Worm (Caenorhabditis elegans): Measurements from ENCODE around the gene fln-1.
A peak's percentile ranks its signal among the peaks of the same experiment; 100 is the strongest.

The fln-1 gene

DNA sequence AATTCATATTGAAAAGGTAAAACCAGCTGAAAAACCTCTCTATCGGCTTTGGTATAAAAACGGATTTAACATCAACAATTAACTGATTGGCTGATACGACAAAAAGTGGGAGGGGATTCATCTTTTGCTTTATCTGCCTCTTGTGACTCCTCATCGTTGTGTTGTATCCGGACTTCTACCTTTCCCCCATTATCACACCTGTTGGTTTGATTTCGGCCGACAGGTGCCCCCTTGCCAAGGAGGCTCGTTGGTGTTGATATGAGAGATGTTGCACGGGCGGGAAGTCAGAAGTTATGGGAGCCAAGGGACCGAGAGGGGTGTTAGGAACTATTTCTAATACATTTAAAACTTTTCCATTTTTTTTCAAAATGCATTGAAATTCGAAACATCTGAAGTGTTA is 61.3 kb downstream of the fln-1 start:
- TF ChIP-seq let-526 (GFP tag; IDR thresholded peaks at IDR 0.05) (no peak), aptf-3 (GFP tag; IDR thresholded peaks at IDR 0.05) (no peak), attf-5 (GFP tag; optimal IDR thresholded peaks at IDR 0.05) (no peak), ekl-4 (GFP tag; IDR thresholded peaks at IDR 0.05) (no peak), die-1 (tag; optimal IDR thresholded peaks at IDR 0.05) (no peak), F22D6.2 (tag; optimal IDR thresholded peaks at IDR 0.05) (no peak), nhr-80 (tag; optimal IDR thresholded peaks at IDR 0.05) (no peak), snpc-1.1 (tag; optimal IDR thresholded peaks at IDR 0.05; ENCODE audit: insufficient read depth) (no peak), nhr-27 (tag; optimal IDR thresholded peaks at IDR 0.05) (no peak), hmg-20 (GFP tag; IDR thresholded peaks at IDR 0.05) (no peak), ceh-100 (GFP tag; IDR thresholded peaks at IDR 0.05) (no peak), pha-4 (tag; optimal IDR thresholded peaks at IDR 0.05) (no peak), nfya-1 (tag; optimal IDR thresholded peaks at IDR 0.05; ENCODE audit: borderline replicate concordance, insufficient read depth) (no peak), athp-1 (tag; optimal IDR thresholded peaks at IDR 0.05) (no peak), snpc-1.3 (tag; optimal IDR thresholded peaks at IDR 0.05; ENCODE audit: insufficient read depth) (no peak), lin-54 (GFP tag; optimal IDR thresholded peaks at IDR 0.05) (no peak), hlh-26 (GFP tag; conservative IDR thresholded peaks at IDR 0.05) (no peak), F23B12.7 (tag; optimal IDR thresholded peaks at IDR 0.05; ENCODE audit: insufficient read depth) (no peak), C06A6.2 (GFP tag; conservative IDR thresholded peaks at IDR 0.05) (no peak)

DNA sequence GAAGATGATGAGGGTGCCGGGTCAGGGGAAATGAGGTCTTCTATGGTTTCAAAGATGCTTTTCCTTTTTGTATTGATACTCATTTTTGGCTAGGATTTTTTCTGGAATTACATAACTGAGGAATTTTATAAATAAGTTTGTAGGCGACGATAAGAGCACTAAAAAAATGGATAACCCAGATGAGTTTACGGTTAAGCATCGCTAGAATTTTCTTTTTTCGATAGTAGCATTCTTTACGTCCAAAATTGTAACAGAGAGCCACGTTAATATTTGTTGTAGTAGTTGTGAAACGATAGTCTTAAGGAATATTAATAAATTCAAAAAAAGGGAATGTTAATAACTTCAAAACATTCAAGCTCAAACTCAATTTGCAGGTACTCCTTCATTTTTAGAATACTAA is 62.2 kb downstream of the fln-1 start, which contains the start of gene snai-1:
TSS of gene snai-1 (minus strand) at position 101 of the 400 bp plus-strand sequence.
- TF ChIP-seq K12H6.12 (tag; optimal IDR thresholded peaks at IDR 0.05) (no peak), Y53G8AR.9 (GFP tag; conservative IDR thresholded peaks at IDR 0.05) (no peak), ceh-100 (GFP tag; IDR thresholded peaks at IDR 0.05) (no peak), ama-1 (optimal IDR thresholded peaks at IDR 0.05) (no peak), ama-1 (GFP tag; optimal IDR thresholded peaks at IDR 0.05) (no peak), Y67H2A.10 (GFP tag; conservative IDR thresholded peaks at IDR 0.05) (no peak), lin-40 (tag; optimal IDR thresholded peaks at IDR 0.05) (no peak)

DNA sequence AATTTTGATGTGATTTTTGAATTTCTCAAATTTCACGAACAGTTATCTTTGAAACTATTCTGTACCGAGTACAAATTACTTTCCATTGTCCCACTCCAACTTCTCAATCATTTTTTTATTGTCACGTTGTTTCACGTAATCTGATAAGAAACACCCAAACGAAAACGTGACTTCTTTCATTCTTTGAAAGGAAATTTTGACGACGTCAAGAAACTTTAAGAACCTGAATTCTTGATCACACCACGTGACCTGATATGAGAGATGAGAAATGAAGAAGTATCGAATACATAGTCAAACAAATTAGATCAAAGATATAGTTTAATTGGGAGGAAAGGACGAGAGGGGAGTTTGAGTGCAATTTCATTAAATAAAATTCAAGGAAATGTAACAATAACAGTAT is 66.3 kb downstream of the fln-1 start:
- TF ChIP-seq egrh-3 (GFP tag; IDR thresholded peaks at IDR 0.05) (no peak), lin-40 (tag; optimal IDR thresholded peaks at IDR 0.05) (peak; percentile 32), Y79H2A.3 (GFP tag; conservative IDR thresholded peaks at IDR 0.05) (no peak), B0261.1 (tag; optimal IDR thresholded peaks at IDR 0.05) (no peak), C06A6.2 (GFP tag; conservative IDR thresholded peaks at IDR 0.05) (0 out of 2 replicates have a peak, but pooled peaks have one; percentile 18), somi-1 (GFP tag; optimal IDR thresholded peaks at IDR 0.05) (peak; percentile 60), nfyb-1 (GFP tag; IDR thresholded peaks at IDR 0.05) (0 out of 2 replicates have a peak, but pooled peaks have one; percentile 29), ztf-26 (tag; optimal IDR thresholded peaks at IDR 0.05) (peak; percentile 63), F49E8.2 (tag; optimal IDR thresholded peaks at IDR 0.05; ENCODE audit: insufficient read depth) (no peak), C17E4.6 (GFP tag; IDR thresholded peaks at IDR 0.05) (no peak), akir-1 (GFP tag; optimal IDR thresholded peaks at IDR 0.05) (no peak)

All from whole organism, young adult.